7 worm cellular contexts compared by ENCODE assay signal in the genomic region with DNA sequence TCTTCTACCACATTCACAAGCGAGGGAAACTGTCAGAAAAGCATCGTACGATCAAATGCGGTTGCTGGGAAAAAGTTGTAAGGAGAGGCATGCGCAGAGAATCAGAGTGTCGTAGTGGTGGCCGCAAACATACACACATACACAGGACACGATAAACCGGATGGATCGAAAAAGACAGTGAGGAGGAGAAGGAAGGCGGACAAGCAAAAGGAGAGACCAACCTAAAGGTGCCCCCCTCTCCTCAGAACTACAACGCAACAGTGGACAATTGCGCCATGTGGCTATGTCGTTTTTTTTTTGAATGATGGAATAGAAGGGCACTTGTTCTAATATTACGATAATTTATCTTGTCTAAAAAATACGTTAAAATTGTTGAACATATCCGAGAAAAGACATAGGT.
TF ChIP-seq lines count a peak whose summit lies in the region.

No protein-coding gene starts in this region.

TF ChIP-seq in whole organism, L1 larva, 84 proteins besides CTCF, POLR2A, EP300 and RAD21:
- TF ChIP-seq blmp-1 (tag; optimal IDR thresholded peaks at IDR 0.05; lab: Kevin White, UChicago) (peak; percentile 60), xbp-1 (tag; optimal IDR thresholded peaks at IDR 0.05; lab: Kevin White, UChicago) (peak; percentile 5), swsn-7 (tag; optimal IDR thresholded peaks at IDR 0.05; lab: Kevin White, UChicago) (no peak), lin-14 (GFP tag; optimal IDR thresholded peaks at IDR 0.05; lab: Kevin White, UChicago) (peak; percentile 45), mdl-1 (tag; optimal IDR thresholded peaks at IDR 0.05; lab: Kevin White, UChicago) (peak in 1 of 2 experiments; percentile 13), mef-2 (tag; optimal IDR thresholded peaks at IDR 0.05; lab: Kevin White, UChicago) (no peak), egl-13 (tag; optimal IDR thresholded peaks at IDR 0.05; lab: Kevin White, UChicago) (no peak), nhr-85 (tag; lab: Kevin White, UChicago) (peak; percentile 82), efl-1 (optimal IDR thresholded peaks at IDR 0.05; lab: Kevin White, UChicago) (no peak), efl-1 (GFP tag; optimal IDR thresholded peaks at IDR 0.05 in 1 of 2; lab: Kevin White, UChicago) (peak in 1 of 2 experiments; percentile 80)

TF ChIP-seq in whole organism, L3 larva, 47 proteins besides CTCF, POLR2A, EP300 and RAD21:
- TF ChIP-seq nhr-23 (tag; optimal IDR thresholded peaks at IDR 0.05; lab: Kevin White, UChicago) (peak; percentile 29), nhr-43 (tag; optimal IDR thresholded peaks at IDR 0.05; lab: Kevin White, UChicago; ENCODE audit: poor library complexity, severe bottlenecking) (peak; percentile 12), nhr-25 (tag; optimal IDR thresholded peaks at IDR 0.05; lab: Kevin White, UChicago) (peak; percentile 12), unc-62 (GFP tag; optimal IDR thresholded peaks at IDR 0.05; lab: Kevin White, UChicago) (no peak)

TF ChIP-seq in whole organism, L4 larva, 104 proteins besides CTCF, POLR2A, EP300 and RAD21:
- TF ChIP-seq aha-1 (tag; lab: Kevin White, UChicago) (peak; percentile 63), mxl-3 (GFP tag; optimal IDR thresholded peaks at IDR 0.05; lab: Kevin White, UChicago) (peak; percentile 7), unc-62 (GFP tag; optimal IDR thresholded peaks at IDR 0.05 in 1 of 2; lab: Kevin White, UChicago) (peak in 1 of 2 experiments; percentile 67), unc-62 (tag; optimal IDR thresholded peaks at IDR 0.05; lab: Kevin White, UChicago) (no peak), mxl-2 (GFP tag; conservative IDR thresholded peaks at IDR 0.05; lab: Robert Waterston, UW) (no peak), zfp-2 (tag; optimal IDR thresholded peaks at IDR 0.05; lab: Kevin White, UChicago) (no peak)

TF ChIP-seq in whole organism, early embryonic, 17 proteins besides CTCF, POLR2A, EP300 and RAD21:
- no peak for TF ChIP-seq tbx-11 (GFP tag; IDR thresholded peaks at IDR 0.05; lab: Robert Waterston, UW)
- peak; percentile 77 for TF ChIP-seq hmg-4 (GFP tag; optimal IDR thresholded peaks at IDR 0.05; lab: Kevin White, UChicago)
- no peak for TF ChIP-seq tbx-37 (GFP tag; conservative IDR thresholded peaks at IDR 0.05; lab: Robert Waterston, UW)

TF ChIP-seq in whole organism, late embryonic, 69 proteins besides CTCF, POLR2A, EP300 and RAD21:
- TF ChIP-seq ahr-1 (tag; optimal IDR thresholded peaks at IDR 0.05; lab: Kevin White, UChicago): no peak
- peak; percentile 4 for TF ChIP-seq sdc-2 (tag; optimal IDR thresholded peaks at IDR 0.05; lab: Kevin White, UChicago)
- TF ChIP-seq ceh-30 (tag; optimal IDR thresholded peaks at IDR 0.05; lab: Kevin White, UChicago): no peak
- TF ChIP-seq C08G9.2 (tag; optimal IDR thresholded peaks at IDR 0.05; lab: Kevin White, UChicago): peak; percentile 21
- TF ChIP-seq pag-3 (tag; optimal IDR thresholded peaks at IDR 0.05; lab: Kevin White, UChicago; ENCODE audit: borderline replicate concordance): no peak
- peak; percentile 16 for TF ChIP-seq rnt-1 (tag; optimal IDR thresholded peaks at IDR 0.05; lab: Kevin White, UChicago)
- no peak for TF ChIP-seq ceh-14 (tag; optimal IDR thresholded peaks at IDR 0.05; lab: Kevin White, UChicago)

TF ChIP-seq in whole organism, mixed stage, embryonic, 35 proteins besides CTCF, POLR2A, EP300 and RAD21:
- TF ChIP-seq cnd-1 (tag; optimal IDR thresholded peaks at IDR 0.05; lab: Kevin White, UChicago): peak; percentile 15
- no peak for TF ChIP-seq unc-39 (tag; optimal IDR thresholded peaks at IDR 0.05; lab: Kevin White, UChicago)
- peak; percentile 14 for TF ChIP-seq zip-8 (tag; optimal IDR thresholded peaks at IDR 0.05; lab: Kevin White, UChicago)

TF ChIP-seq in whole organism, young adult, 124 proteins besides CTCF, POLR2A, EP300 and RAD21:
- no peak for TF ChIP-seq hlh-12 (tag; optimal IDR thresholded peaks at IDR 0.05; lab: Kevin White, UChicago)
- no peak for TF ChIP-seq F33H1.4 (GFP tag; IDR thresholded peaks at IDR 0.05; lab: Robert Waterston, UW)
- no peak for TF ChIP-seq madf-10 (tag; optimal IDR thresholded peaks at IDR 0.05; lab: Kevin White, UChicago)
- peak; percentile 2 for TF ChIP-seq nhr-80 (tag; optimal IDR thresholded peaks at IDR 0.05; lab: Kevin White, UChicago)
